Worm (Caenorhabditis elegans): ENCODE measurements around the gene T16G1.13.
A peak's percentile ranks its signal among the peaks of the same experiment; 100 is the strongest.

T16G1.13 gene

DNA sequence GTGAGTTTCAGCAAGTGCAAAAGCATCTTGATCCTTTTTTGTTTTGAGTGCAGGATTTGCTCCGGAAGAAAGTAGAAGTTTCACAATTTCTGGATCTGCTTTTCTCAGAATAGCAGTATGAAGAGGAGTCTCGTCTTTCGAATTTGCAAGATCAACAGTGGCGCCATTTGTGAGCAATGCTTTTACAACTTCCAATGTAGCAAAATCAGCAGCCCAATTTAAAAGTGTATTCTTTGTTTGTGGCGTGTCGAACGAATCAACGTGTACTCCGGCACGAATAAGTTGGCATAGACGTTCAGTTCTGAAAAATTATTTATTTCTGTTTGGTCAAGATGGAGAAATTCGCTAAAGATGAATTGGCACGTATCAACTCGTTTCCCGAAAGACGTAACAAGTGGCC lies at the start of gene T16G1.13:
TSS of gene T16G1.13 (plus strand) at position 301 of the 400 bp plus-strand sequence.
- no peak for TF ChIP-seq snpc-4 (tag; optimal IDR thresholded peaks at IDR 0.05)
- no peak for TF ChIP-seq C16A3.4 (tag; optimal IDR thresholded peaks at IDR 0.05)
- no peak for TF ChIP-seq ztf-4 (tag; optimal IDR thresholded peaks at IDR 0.05)
- no peak for TF ChIP-seq nhr-28 (tag; optimal IDR thresholded peaks at IDR 0.05)
- no peak for TF ChIP-seq lsy-2 (tag; optimal IDR thresholded peaks at IDR 0.05)
- TF ChIP-seq nhr-237 (tag; optimal IDR thresholded peaks at IDR 0.05), result no peak
- TF ChIP-seq nhr-20 (tag; optimal IDR thresholded peaks at IDR 0.05), result no peak
- TF ChIP-seq nhr-85 (tag), result no peak
- no peak for TF ChIP-seq ceh-63 (GFP tag; optimal IDR thresholded peaks at IDR 0.05)
- TF ChIP-seq unc-86 (tag; optimal IDR thresholded peaks at IDR 0.05), result no peak
- TF ChIP-seq zag-1 (tag; optimal IDR thresholded peaks at IDR 0.05), result no peak
- TF ChIP-seq C04F5.9 (tag; optimal IDR thresholded peaks at IDR 0.05), result no peak
- no peak for TF ChIP-seq pax-3 (tag; optimal IDR thresholded peaks at IDR 0.05)
- TF ChIP-seq hpl-2 (GFP tag; optimal IDR thresholded peaks at IDR 0.05), result no peak
- TF ChIP-seq ama-1 (optimal IDR thresholded peaks at IDR 0.05), result no peak
- TF ChIP-seq mep-1 (tag; optimal IDR thresholded peaks at IDR 0.05), result no peak
- no peak for TF ChIP-seq lin-14 (GFP tag; optimal IDR thresholded peaks at IDR 0.05)
- no peak for TF ChIP-seq ztf-11 (tag; optimal IDR thresholded peaks at IDR 0.05)

DNA sequence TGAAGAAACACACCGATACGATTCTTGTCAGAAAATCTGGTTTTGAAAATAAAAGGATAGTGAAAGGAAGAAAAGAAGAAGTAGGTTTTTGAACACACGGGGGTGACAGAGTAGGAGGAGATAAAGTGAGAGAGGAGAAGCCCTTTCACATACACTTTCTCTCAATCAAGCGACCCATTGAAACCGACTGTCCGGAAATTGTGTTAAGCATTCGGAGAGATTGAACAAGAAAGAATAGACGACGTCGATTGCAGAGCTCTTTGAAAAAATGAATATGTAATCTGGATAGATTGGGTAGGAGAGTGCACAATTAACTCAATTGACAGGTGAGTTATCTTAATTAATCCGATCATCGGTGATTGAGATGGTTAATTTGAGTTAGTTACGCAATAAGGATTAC lies 48.4 kb upstream of the T16G1.13 start:
- TF ChIP-seq efl-3 (GFP tag; optimal IDR thresholded peaks at IDR 0.05) (no peak), fkh-10 (GFP tag; optimal IDR thresholded peaks at IDR 0.05) (peak; percentile 60), blmp-1 (tag; optimal IDR thresholded peaks at IDR 0.05) (peak; percentile 64), mab-9 (GFP tag; IDR thresholded peaks at IDR 0.05) (0 out of 2 replicates have a peak, but pooled peaks have one; percentile 19), lin-14 (GFP tag; optimal IDR thresholded peaks at IDR 0.05) (peak; percentile 66), hpl-2 (GFP tag; optimal IDR thresholded peaks at IDR 0.05) (no peak)

- no peak for TF ChIP-seq egl-27 (tag; optimal IDR thresholded peaks at IDR 0.05)
- no peak for TF ChIP-seq nhr-71 (tag; optimal IDR thresholded peaks at IDR 0.05)
- TF ChIP-seq fkh-10 (GFP tag; optimal IDR thresholded peaks at IDR 0.05), result no peak
- TF ChIP-seq nhr-77 (tag; optimal IDR thresholded peaks at IDR 0.05), result peak; percentile 23
- TF ChIP-seq nhr-47 (tag; optimal IDR thresholded peaks at IDR 0.05), result no peak
- no peak for TF ChIP-seq efl-1 (optimal IDR thresholded peaks at IDR 0.05)
- peak in 1 of 2 experiments; percentile 12 for TF ChIP-seq efl-1 (GFP tag; optimal IDR thresholded peaks at IDR 0.05 in 1 of 2)
- peak; percentile 36 for TF ChIP-seq tbx-2 (tag; optimal IDR thresholded peaks at IDR 0.05)
- TF ChIP-seq ces-1 (GFP tag; optimal IDR thresholded peaks at IDR 0.05), result no peak
- no peak for TF ChIP-seq tlp-1 (tag; optimal IDR thresholded peaks at IDR 0.05)
- peak; percentile 34 for TF ChIP-seq lin-14 (GFP tag; optimal IDR thresholded peaks at IDR 0.05)
Measured at ce11 chrV:12904054-12904453, 45.7 kb upstream of the T16G1.13 start, which contains the start of gene ttr-27. ttr-27 (minus strand) TSS chrV:12904098.

DNA sequence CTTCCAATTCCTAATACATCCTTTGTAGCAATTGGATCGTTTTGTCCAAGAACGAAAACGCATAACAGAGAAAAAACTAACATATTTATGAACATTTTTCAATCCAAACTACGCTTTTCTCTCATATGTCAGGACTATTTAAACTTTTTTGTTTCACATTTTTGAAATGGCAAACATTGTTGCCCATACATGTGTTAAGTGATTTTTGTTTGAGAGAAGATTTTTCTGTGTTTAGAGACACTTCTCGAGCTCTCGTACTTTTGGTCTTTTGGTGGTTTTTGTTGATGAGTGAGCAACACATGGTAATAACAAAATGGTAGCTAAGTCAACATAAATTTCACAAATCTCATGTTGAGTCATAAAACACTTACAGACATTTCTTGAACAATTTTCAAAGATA lies 44.6 kb upstream of the T16G1.13 start, which contains the start of gene ttr-28:
TSS of gene ttr-28 (minus strand) at position 101 of the 400 bp plus-strand sequence.
- no peak for TF ChIP-seq ceh-82 (tag; optimal IDR thresholded peaks at IDR 0.05)
- TF ChIP-seq fos-1 (tag; optimal IDR thresholded peaks at IDR 0.05), result no peak
- no peak for TF ChIP-seq fkh-4 (tag; optimal IDR thresholded peaks at IDR 0.05; ENCODE audit: borderline replicate concordance)
- no peak for TF ChIP-seq dpl-1 (GFP tag; optimal IDR thresholded peaks at IDR 0.05)
- no peak for TF ChIP-seq mdl-1 (tag; optimal IDR thresholded peaks at IDR 0.05)
- no peak for TF ChIP-seq pqm-1 (tag; optimal IDR thresholded peaks at IDR 0.05)
- TF ChIP-seq unc-86 (tag; optimal IDR thresholded peaks at IDR 0.05), result no peak
- TF ChIP-seq hlh-4 (tag; optimal IDR thresholded peaks at IDR 0.05), result no peak
